Fruit fly (Drosophila melanogaster): ENCODE data around the gene CtIP.

Gene CtIP

dm6 chr3L:20444815-20445519 lies 8.9 kb downstream of the CtIP start (continued):
- peak; percentile 72; the same call in 1 of the 3 replicates for TF ChIP-seq jigr1 (GFP tag; IDR thresholded peaks at IDR 0.05)
- TF ChIP-seq CG4707 (GFP tag; optimal IDR thresholded peaks at IDR 0.05), result peak; percentile 66
- TF ChIP-seq fd102C (GFP tag; optimal IDR thresholded peaks at IDR 0.05), result no peak
- TF ChIP-seq CG14965 (GFP tag; optimal IDR thresholded peaks at IDR 0.05; ENCODE audit: borderline replicate concordance), result no peak
- peak; percentile 85 for TF ChIP-seq CG6813 (GFP tag; optimal IDR thresholded peaks at IDR 0.05)
- TF ChIP-seq Max (GFP tag; optimal IDR thresholded peaks at IDR 0.05), result peak; percentile 85
- peak; percentile 91 for TF ChIP-seq so (GFP tag; IDR thresholded peaks at IDR 0.05)
- TF ChIP-seq CG6765 (GFP tag; optimal IDR thresholded peaks at IDR 0.05), result peak; percentile 65
- peak; percentile 80 for TF ChIP-seq CG4820 (GFP tag; optimal IDR thresholded peaks at IDR 0.05)
- TF ChIP-seq kni (GFP tag; optimal IDR thresholded peaks at IDR 0.05), result no peak
- no peak for TF ChIP-seq yki (optimal IDR thresholded peaks at IDR 0.05)
- peak; percentile 47 for TF ChIP-seq schlank (tag; optimal IDR thresholded peaks at IDR 0.05)
- peak; percentile 47 for TF ChIP-seq slou (GFP tag; optimal IDR thresholded peaks at IDR 0.05)
- TF ChIP-seq CG33557 (GFP tag; optimal IDR thresholded peaks at IDR 0.05), result peak; percentile 20
- TF ChIP-seq Mad (GFP tag; optimal IDR thresholded peaks at IDR 0.05), result peak; percentile 54
- peak; percentile 93 for TF ChIP-seq H15 (GFP tag; IDR thresholded peaks at IDR 0.05)
- TF ChIP-seq CG6654 (GFP tag; optimal IDR thresholded peaks at IDR 0.05), result peak; percentile 67
- peak; percentile 27 for TF ChIP-seq Bdp1 (GFP tag; optimal IDR thresholded peaks at IDR 0.05)
- peak; percentile 36 to 43 for TF ChIP-seq chif (GFP tag; optimal IDR thresholded peaks at IDR 0.05)
- peak; percentile 88 for TF ChIP-seq B-H1 (GFP tag; IDR thresholded peaks at IDR 0.05)
- TF ChIP-seq E2f1 (GFP tag; IDR thresholded peaks at IDR 0.05), result peak; percentile 90
- peak; percentile 5 for TF ChIP-seq Antp (GFP tag; optimal IDR thresholded peaks at IDR 0.05)
- TF ChIP-seq Ptx1 (GFP tag; IDR thresholded peaks at IDR 0.05), result peak; percentile 93
- no peak for TF ChIP-seq CG7786 (GFP tag; optimal IDR thresholded peaks at IDR 0.05)
- TF ChIP-seq CG9215 (GFP tag; IDR thresholded peaks at IDR 0.05), result peak; percentile 76
- TF ChIP-seq E2f2 (GFP tag; IDR thresholded peaks at IDR 0.05), result peak; percentile 69
- TF ChIP-seq CG7987 (GFP tag; optimal IDR thresholded peaks at IDR 0.05), result peak; percentile 64
- TF ChIP-seq CG12236 (GFP tag; optimal IDR thresholded peaks at IDR 0.05), result no peak
- peak; percentile 95 for TF ChIP-seq CG2199 (GFP tag; IDR thresholded peaks at IDR 0.05)
- no peak for TF ChIP-seq NK7.1 (GFP tag; optimal IDR thresholded peaks at IDR 0.05)
- peak; percentile 60 for TF ChIP-seq Fer2 (tag; optimal IDR thresholded peaks at IDR 0.05)
- TF ChIP-seq sima (GFP tag; optimal IDR thresholded peaks at IDR 0.05), result no peak
- TF ChIP-seq CG8944 (GFP tag; optimal IDR thresholded peaks at IDR 0.05), result no peak
- peak; percentile 94 for TF ChIP-seq CG17328 (GFP tag; IDR thresholded peaks at IDR 0.05)
- no peak for TF ChIP-seq amos (GFP tag; IDR thresholded peaks at IDR 0.05; ENCODE audit: partially characterized antibody)
- TF ChIP-seq CG9817 (tag; optimal IDR thresholded peaks at IDR 0.05), result peak; percentile 69
- TF ChIP-seq CG12659 (GFP tag; optimal IDR thresholded peaks at IDR 0.05), result peak; percentile 88
- peak; percentile 90 for TF ChIP-seq CG17359 (tag; optimal IDR thresholded peaks at IDR 0.05)
- TF ChIP-seq CG4854 (GFP tag; optimal IDR thresholded peaks at IDR 0.05), result peak; percentile 41
- TF ChIP-seq ci (GFP tag; IDR thresholded peaks at IDR 0.05), result peak; percentile 95
- TF ChIP-seq CG11695 (GFP tag; IDR thresholded peaks at IDR 0.05), result peak; percentile 94
- peak; percentile 79 for TF ChIP-seq fd3F (GFP tag; optimal IDR thresholded peaks at IDR 0.05)
- peak; percentile 87 for TF ChIP-seq CG32772 (GFP tag; IDR thresholded peaks at IDR 0.05)
- peak; percentile 84 for TF ChIP-seq CG12391 (tag; optimal IDR thresholded peaks at IDR 0.05)
- peak; percentile 58 for TF ChIP-seq kah (GFP tag; optimal IDR thresholded peaks at IDR 0.05)
- TF ChIP-seq Aef1 (GFP tag; IDR thresholded peaks at IDR 0.05), result peak; percentile 84
- TF ChIP-seq Chrac-16 (GFP tag; optimal IDR thresholded peaks at IDR 0.05), result peak; percentile 76
- peak; percentile 24; the same call in 1 of the 2 replicates for TF ChIP-seq CG10321 (GFP tag; IDR thresholded peaks at IDR 0.05)
- TF ChIP-seq Optix (GFP tag; IDR thresholded peaks at IDR 0.05), result peak; percentile 88
- TF ChIP-seq dan (GFP tag; IDR thresholded peaks at IDR 0.05), result 0 out of 2 replicates have a peak, but pooled peaks have one; percentile 42
